Worm (Caenorhabditis elegans) whole organism, young adult: Measurements from ENCODE around the gene unk-1.

Source experiments
- B0035.1 ChIP-seq: sonication (generic microtip); optimal IDR thresholded peaks from 2 replicates; lab custom pipeline; 2016; ENCODE audit warnings: missing genetic modification characterization, mild to moderate bottlenecking, missing compliant biosample characterization, missing genotype, missing genetic modification reagents
- C06A6.2 ChIP-seq: fragments of 200-800 bp; sonication (Bioruptor generic); conservative IDR thresholded peaks from 2 replicates; pipeline ENCODE4 v1.3.6; 2022; ENCODE audit warnings: missing genetic modification characterization, missing compliant biosample characterization
- Y53F4B.3 ChIP-seq: fragments of 200-800 bp; sonication (Bioruptor generic); IDR thresholded peaks from 2 replicates; pipeline ENCODE4 v1.3.6; 2022; ENCODE audit warnings: missing genetic modification reagents, missing genetic modification characterization, missing compliant biosample characterization
- Y79H2A.3 ChIP-seq: fragments of 200-800 bp; sonication (Bioruptor generic); conservative IDR thresholded peaks from 2 replicates; pipeline ENCODE4 v1.3.6; 2022; ENCODE audit warnings: missing genetic modification reagents, missing genetic modification characterization, missing compliant biosample characterization
- ZK185.1 ChIP-seq: sonication (generic microtip); optimal IDR thresholded peaks from 2 replicates; lab custom pipeline; 2016; ENCODE audit warnings: mild to moderate bottlenecking, missing genetic modification characterization, missing compliant biosample characterization; ENCODE audit not compliant: poor library complexity, severe bottlenecking
- aptf-2 ChIP-seq: fragments of 200-800 bp; sonication (Bioruptor generic); conservative IDR thresholded peaks from 2 replicates; pipeline ENCODE4 v1.3.6; 2022; ENCODE audit warnings: missing genetic modification reagents, missing genetic modification characterization, missing compliant biosample characterization
- attf-6 ChIP-seq: fragments of 200-800 bp; sonication (Bioruptor generic); IDR thresholded peaks from 2 replicates; pipeline ENCODE4 v1.3.6; 2022; ENCODE audit warnings: missing genetic modification reagents, missing genetic modification characterization, missing compliant biosample characterization
- bed-2 ChIP-seq: fragments of 200-800 bp; sonication (Bioruptor generic); IDR thresholded peaks from 2 replicates; pipeline ENCODE4 v1.3.6; 2022; ENCODE audit warnings: missing genetic modification reagents, missing genetic modification characterization, missing compliant biosample characterization
- ceh-27 ChIP-seq: fragments of 200-800 bp; sonication (Bioruptor generic); optimal IDR thresholded peaks from 2 replicates; lab custom pipeline; 2018; ENCODE audit warnings: mild to moderate bottlenecking, missing genetic modification characterization, moderate library complexity, missing compliant biosample characterization
- ceh-79 ChIP-seq: sonication (generic microtip); optimal IDR thresholded peaks from 2 replicates; lab custom pipeline; 2017; ENCODE audit warnings: mild to moderate bottlenecking, missing genetic modification characterization, missing compliant biosample characterization
- chd-7 ChIP-seq: sonication (generic microtip); optimal IDR thresholded peaks from 2 replicates; lab custom pipeline; 2016; ENCODE audit warnings: mild to moderate bottlenecking, missing genetic modification characterization, moderate library complexity, missing compliant biosample characterization
- fkh-3 ChIP-seq: sonication (generic microtip); optimal IDR thresholded peaks from 2 replicates; lab custom pipeline; 2016; ENCODE audit warnings: mild to moderate bottlenecking, missing genetic modification characterization, missing compliant biosample characterization
- gei-17 ChIP-seq: fragments of 200-800 bp; sonication (Bioruptor generic); optimal IDR thresholded peaks from 2 replicates; lab custom pipeline; 2018; ENCODE audit warnings: mild to moderate bottlenecking, missing genetic modification characterization, missing compliant biosample characterization
- hmg-1.2 ChIP-seq: fragments of 200-800 bp; sonication (Bioruptor generic); IDR thresholded peaks from 2 replicates; pipeline ENCODE4 v1.3.6; 2022; ENCODE audit warnings: missing genetic modification reagents, missing genetic modification characterization, missing compliant biosample characterization
- let-607 ChIP-seq, 2 experiments: fragments of 200-800 bp in 1 of 2; sonication (Bioruptor generic) in 1 of 2; sonication (generic microtip) in 1 of 2; optimal IDR thresholded peaks; 2 replicates each; lab custom pipeline; 2016 to 2018; ENCODE audit warnings: mild to moderate bottlenecking in 2 of 2, missing compliant biosample characterization in 2 of 2, missing genetic modification characterization in 2 of 2, moderate library complexity in 2 of 2, missing genotype in 1 of 2
- lin-26 ChIP-seq: fragments of 200-800 bp; sonication (Bioruptor generic); IDR thresholded peaks from 2 replicates; pipeline ENCODE4 v1.3.6; 2022; ENCODE audit warnings: missing genetic modification reagents, missing genetic modification characterization, missing compliant biosample characterization
- lin-35 ChIP-seq, 3 experiments: fragments of 150-350 bp in 2 of 3; sonication (generic microtip) in 1 of 3; optimal IDR thresholded peaks; 2 replicates each; lab custom pipeline; 2014 to 2018; ENCODE audit warnings: missing biosample characterization in 3 of 3, missing genetic modification characterization in 3 of 3, missing genetic modification reagents in 3 of 3
- lin-40 ChIP-seq: sonication (generic microtip); optimal IDR thresholded peaks from 2 replicates; lab custom pipeline; 2016; ENCODE audit warnings: missing genetic modification characterization, mild to moderate bottlenecking, missing compliant biosample characterization, missing genotype, missing genetic modification reagents
- lin-54 ChIP-seq: fragments of 200-800 bp; sonication (Bioruptor generic); optimal IDR thresholded peaks from 2 replicates; lab custom pipeline; 2018; ENCODE audit warnings: mild to moderate bottlenecking, missing genetic modification characterization, missing compliant biosample characterization
- lir-1 ChIP-seq: fragments of 200-800 bp; sonication (Bioruptor generic); conservative IDR thresholded peaks from 2 replicates; pipeline ENCODE4 v1.3.6; 2022; ENCODE audit warnings: missing genetic modification reagents, missing genetic modification characterization, missing compliant biosample characterization
- lsy-27 ChIP-seq: sonication (generic microtip); optimal IDR thresholded peaks from 2 replicates; lab custom pipeline; 2017; ENCODE audit warnings: missing genetic modification characterization, mild to moderate bottlenecking, missing compliant biosample characterization, antibody characterized with exemption, missing genotype, borderline replicate concordance; ENCODE audit not compliant: insufficient read depth
- madf-8 ChIP-seq: fragments of 200-800 bp; sonication (Bioruptor generic); conservative IDR thresholded peaks from 2 replicates; pipeline ENCODE4 v1.3.6; 2022; ENCODE audit warnings: missing genetic modification reagents, missing genetic modification characterization, missing compliant biosample characterization
- mel-28 ChIP-seq: sonication (generic microtip); optimal IDR thresholded peaks from 2 replicates; lab custom pipeline; 2016; ENCODE audit warnings: borderline replicate concordance, mild to moderate bottlenecking, missing genetic modification characterization, missing compliant biosample characterization
- mxl-1 ChIP-seq: sonication (generic microtip); optimal IDR thresholded peaks from 2 replicates; lab custom pipeline; 2016; ENCODE audit warnings: missing genetic modification characterization, missing compliant biosample characterization
- nfyb-1 ChIP-seq: fragments of 200-800 bp; sonication (Bioruptor generic); IDR thresholded peaks from 2 replicates; pipeline ENCODE4 v1.3.6; 2022; ENCODE audit warnings: missing genetic modification reagents, missing genetic modification characterization, missing compliant biosample characterization
- nhr-80 ChIP-seq: sonication (generic microtip); optimal IDR thresholded peaks from 2 replicates; lab custom pipeline; 2016; ENCODE audit warnings: missing genetic modification characterization, missing compliant biosample characterization
- repo-1 ChIP-seq: sonication (generic microtip); optimal IDR thresholded peaks from 2 replicates; lab custom pipeline; 2017; ENCODE audit warnings: mild to moderate bottlenecking, missing genetic modification characterization, missing compliant biosample characterization
- sdz-38 ChIP-seq: sonication (generic microtip); optimal IDR thresholded peaks from 2 replicates; lab custom pipeline; 2016; ENCODE audit warnings: missing genotype, missing genetic modification characterization, missing compliant biosample characterization
- sea-2 ChIP-seq: fragments of 200-800 bp; sonication (Bioruptor generic); IDR thresholded peaks from 2 replicates; pipeline ENCODE4 v1.3.6; 2022; ENCODE audit warnings: missing genetic modification characterization, missing compliant biosample characterization
- snpc-1.1 ChIP-seq: sonication (generic microtip); optimal IDR thresholded peaks from 2 replicates; lab custom pipeline; 2017; ENCODE audit warnings: missing genetic modification characterization, mild to moderate bottlenecking, missing compliant biosample characterization, antibody characterized with exemption, moderate library complexity, missing genotype, missing genetic modification reagents; ENCODE audit not compliant: insufficient read depth
- snpc-4 ChIP-seq, 5 experiments: fragments of 150-350 bp in 1 of 5; sonication (generic microtip) in 4 of 5; optimal IDR thresholded peaks; 2 replicates each; lab custom pipeline; 2014 to 2018; ENCODE audit warnings: missing genetic modification characterization in 5 of 5, missing biosample characterization in 3 of 5, antibody characterized with exemption in 2 of 5, mild to moderate bottlenecking in 2 of 5, missing compliant biosample characterization in 2 of 5, missing genotype in 2 of 5, moderate library complexity in 2 of 5, missing genetic modification reagents in 1 of 5
- tbp1 ChIP-seq: fragments of 200-800 bp; sonication (Bioruptor generic); optimal IDR thresholded peaks from 2 replicates; lab custom pipeline; 2018; ENCODE audit warnings: mild to moderate bottlenecking, missing genetic modification characterization, missing compliant biosample characterization
- zfh-2 ChIP-seq: fragments of 200-800 bp; sonication (Bioruptor generic); conservative IDR thresholded peaks from 2 replicates; pipeline ENCODE4 v1.3.6; 2022; ENCODE audit warnings: missing genetic modification reagents, missing genetic modification characterization, missing compliant biosample characterization
- zim-3 ChIP-seq: sonication (generic microtip); optimal IDR thresholded peaks from 2 replicates; lab custom pipeline; 2017; ENCODE audit warnings: mild to moderate bottlenecking, missing genetic modification characterization, moderate library complexity, missing compliant biosample characterization
- ztf-25 ChIP-seq: fragments of 200-800 bp; sonication (Bioruptor generic); IDR thresholded peaks from 2 replicates; pipeline ENCODE4 v1.3.6; 2022; ENCODE audit warnings: missing genetic modification reagents, missing genetic modification characterization, missing compliant biosample characterization
- ztf-28 ChIP-seq: fragments of 200-800 bp; sonication (Bioruptor generic); IDR thresholded peaks from 2 replicates; pipeline ENCODE4 v1.3.6; 2022; ENCODE audit warnings: missing genetic modification reagents, missing genetic modification characterization, missing compliant biosample characterization
- ztf-3 ChIP-seq: fragments of 200-800 bp; sonication (Bioruptor generic); optimal IDR thresholded peaks from 2 replicates; lab custom pipeline; 2018; ENCODE audit warnings: mild to moderate bottlenecking, missing genetic modification characterization, missing compliant biosample characterization

unk-1 gene

ce11 chrX:8037365-8037764 lies 22.6 kb downstream of the unk-1 start (continued):
- TF ChIP-seq mel-28 (tag; lab: Kevin White, UChicago) (no peak), chd-7 (no peak), ceh-79 (no peak), ztf-25 (GFP tag; lab: Robert Waterston, UW) (peak; percentile 66; the same call in 1 of the 2 replicates), tbp1 (peak; percentile 80), B0035.1 (no peak), ztf-3 (GFP tag; lab: Kevin White, UChicago) (no peak), lin-40 (tag; lab: Kevin White, UChicago) (no peak), lsy-27 (no peak), Y53F4B.3 (no peak), bed-2 (GFP tag; lab: Robert Waterston, UW) (no peak), ZK185.1 (tag; lab: Kevin White, UChicago) (no peak), hmg-1.2 (GFP tag; lab: Robert Waterston, UW) (0 out of 2 replicates have a peak, but pooled peaks have one; percentile 17), repo-1 (no peak)

ce11 chrX:8040967-8041366 lies 26.2 kb downstream of the unk-1 start, which contains the start of gene xol-1:
Gene xol-1, plus strand, starts transcription at chrX:8041313.
- TF ChIP-seq lin-35 (GFP tag; optimal IDR thresholded peaks at IDR 0.05; lab: Kevin White, UChicago) = no peak
- no peak for TF ChIP-seq snpc-4 (GFP tag; optimal IDR thresholded peaks at IDR 0.05; lab: Kevin White, UChicago)
- no peak for TF ChIP-seq snpc-4 (tag; optimal IDR thresholded peaks at IDR 0.05; lab: Kevin White, UChicago)
- no peak for TF ChIP-seq fkh-3
- TF ChIP-seq zim-3 (tag; lab: Kevin White, UChicago) = no peak

DNA sequence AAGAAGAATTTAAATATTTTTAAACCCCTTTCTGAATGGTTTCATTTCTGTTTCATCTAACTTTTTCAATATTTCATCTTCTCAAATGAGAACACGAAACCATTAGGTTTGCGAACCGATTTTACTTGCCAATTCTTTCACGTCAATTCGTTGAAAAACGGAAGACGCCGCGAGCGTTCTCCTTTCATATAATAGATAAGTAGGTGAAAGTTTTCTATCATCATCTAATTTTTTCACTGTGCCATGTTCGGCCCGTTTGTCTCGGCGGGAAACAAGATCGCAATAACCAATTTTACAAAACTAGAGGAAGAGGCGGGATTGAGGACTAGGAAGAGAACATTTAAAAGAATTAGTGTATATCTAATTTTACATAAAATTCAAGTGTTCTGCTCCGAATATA lies 30.4 kb downstream of the unk-1 start, which contains the start of gene C18A11.4:
TSS of gene C18A11.4 (plus strand) at position 367 of the 400 bp plus-strand sequence.
- no peak for TF ChIP-seq madf-8
- no peak for TF ChIP-seq snpc-1.1 (tag; lab: Kevin White, UChicago)
- TF ChIP-seq mxl-1 (tag; lab: Kevin White, UChicago) = no peak

DNA sequence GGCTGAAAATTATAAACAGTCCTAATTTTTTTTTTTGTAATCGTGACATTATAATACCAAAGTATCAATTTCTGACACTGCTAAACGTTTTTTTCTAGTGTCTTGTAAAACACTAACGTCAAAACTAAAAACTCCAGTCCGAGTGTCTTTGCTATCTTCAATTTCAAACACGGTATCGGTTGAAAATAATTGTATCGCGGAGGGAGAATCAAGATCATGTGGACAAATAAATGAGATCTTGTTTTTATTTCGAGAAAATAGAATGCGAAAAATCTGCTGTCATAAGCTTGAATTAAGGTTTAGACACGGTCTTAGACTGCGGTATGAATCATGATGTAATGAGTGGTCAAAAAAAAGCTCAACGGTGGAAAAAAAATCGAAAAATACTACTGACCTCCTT lies 33.9 kb downstream of the unk-1 start:
- TF ChIP-seq lin-40 (tag; lab: Kevin White, UChicago) = peak; percentile 71
- TF ChIP-seq aptf-2 (GFP tag; lab: Robert Waterston, UW) = no peak
- no peak for TF ChIP-seq lin-54 (GFP tag; lab: Kevin White, UChicago)
- peak; percentile 63 for TF ChIP-seq gei-17 (GFP tag; lab: Kevin White, UChicago)
- TF ChIP-seq nfyb-1 (GFP tag; lab: Robert Waterston, UW) = no peak

ce11 chrX:8052055-8052454 lies 37.3 kb downstream of the unk-1 start:
- no peak for TF ChIP-seq lir-1 (GFP tag; lab: Robert Waterston, UW)
- TF ChIP-seq nhr-80 (tag; lab: Kevin White, UChicago) = no peak

DNA sequence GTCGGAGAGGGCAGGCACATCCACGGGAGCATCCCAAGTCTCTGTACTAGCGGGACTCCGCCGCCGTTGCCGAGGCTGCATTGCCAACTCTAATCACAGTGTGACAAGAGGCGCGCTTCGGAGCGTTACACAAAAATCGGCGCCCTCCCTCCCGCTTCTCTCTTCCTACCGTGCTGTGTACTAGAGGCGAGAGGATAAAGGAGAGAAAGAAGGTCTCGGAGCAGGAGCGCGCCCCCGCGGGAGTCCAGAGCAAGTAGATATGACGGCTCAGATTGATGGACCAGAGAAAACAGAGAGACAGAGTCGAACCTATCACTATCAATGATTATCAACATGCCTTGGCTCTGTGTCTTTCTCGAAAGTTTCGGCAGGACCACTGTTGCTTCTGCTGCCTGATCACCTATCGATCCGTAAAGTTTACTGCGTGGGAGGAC lies 38.2 kb downstream of the unk-1 start:
- TF ChIP-seq lin-26 (GFP tag; lab: Robert Waterston, UW) = no peak
- TF ChIP-seq zim-3 (tag; lab: Kevin White, UChicago) = no peak
- TF ChIP-seq ceh-27 (GFP tag; lab: Kevin White, UChicago) = no peak
- TF ChIP-seq sdz-38 (tag; lab: Kevin White, UChicago) = no peak
- TF ChIP-seq let-607 (tag; optimal IDR thresholded peaks at IDR 0.05; lab: Kevin White, UChicago) = no peak
- TF ChIP-seq chd-7 = no peak
- TF ChIP-seq ceh-79 = no peak
- TF ChIP-seq sea-2 (GFP tag; lab: Robert Waterston, UW) = peak; percentile 72; the same call in 1 of the 2 replicates
- TF ChIP-seq zfh-2 (GFP tag; lab: Robert Waterston, UW) = peak; percentile 90
- TF ChIP-seq aptf-2 (GFP tag; lab: Robert Waterston, UW) = no peak
- TF ChIP-seq ztf-28 (GFP tag; lab: Robert Waterston, UW) = no peak
- TF ChIP-seq attf-6 (GFP tag; lab: Robert Waterston, UW) = no peak
- TF ChIP-seq C06A6.2 (GFP tag; lab: Robert Waterston, UW) = no peak
- TF ChIP-seq Y79H2A.3 (GFP tag; lab: Robert Waterston, UW) = no peak
